Worm (Caenorhabditis elegans) whole organism, L4 larva: ENCODE data around the gene kdp-1.

ENCODE experiments used
- D1046.2 ChIP-seq: fragments of 200-800 bp; sonication (Bioruptor generic); IDR thresholded peaks from 2 replicates; pipeline ENCODE4 v1.3.6; 2022; ENCODE audit warnings: missing genetic modification characterization, missing compliant biosample characterization
- Y105C5A.15 ChIP-seq: fragments of 200-800 bp; sonication (Bioruptor generic); IDR thresholded peaks from 2 replicates; pipeline ENCODE4 v1.3.6; 2022; ENCODE audit warnings: missing genetic modification characterization, missing compliant biosample characterization
- aha-1 ChIP-seq: fragments of 150-350 bp; peaks from one replicate; lab custom pipeline; 2014; ENCODE audit warnings: missing biosample characterization, missing genetic modification characterization
- egl-43 ChIP-seq: fragments of 200-800 bp; sonication (Bioruptor generic); IDR thresholded peaks from 2 replicates; pipeline ENCODE4 v1.3.6; 2022; ENCODE audit warnings: missing genetic modification reagents, missing genetic modification characterization, missing compliant biosample characterization
- jun-1 ChIP-seq: fragments of 150-350 bp; optimal IDR thresholded peaks from 2 replicates; lab custom pipeline; 2014; ENCODE audit warnings: missing biosample characterization, missing genetic modification reagents, missing genetic modification characterization
- lin-38 ChIP-seq: fragments of 200-800 bp; sonication (Bioruptor generic); IDR thresholded peaks from 2 replicates; pipeline ENCODE4 v1.3.6; 2022; ENCODE audit warnings: missing genetic modification reagents, missing genetic modification characterization, missing compliant biosample characterization
- pha-4 ChIP-seq, 2 experiments: fragments of 150-350 bp in 1 of 2; fragments of 200-800 bp in 1 of 2; sonication (Bioruptor generic) in 1 of 2; IDR thresholded peaks in 1 of 2; optimal IDR thresholded peaks in 1 of 2; 2 replicates each; pipeline versions ENCODE4 v1.3.6 to Lab custom; 2014 to 2022; ENCODE audit warnings: missing genetic modification characterization in 2 of 2, missing genetic modification reagents in 2 of 2, missing biosample characterization in 1 of 2, missing compliant biosample characterization in 1 of 2
- saeg-2 ChIP-seq: fragments of 200-800 bp; sonication (Bioruptor generic); IDR thresholded peaks from 2 replicates; pipeline ENCODE4 v1.3.6; 2022; ENCODE audit warnings: missing genetic modification reagents, missing genetic modification characterization, missing compliant biosample characterization
- sdz-12 ChIP-seq: fragments of 200-800 bp; sonication (Bioruptor generic); optimal IDR thresholded peaks from 2 replicates; lab custom pipeline; 2018; ENCODE audit warnings: mild to moderate bottlenecking, missing genetic modification characterization, missing compliant biosample characterization
- set-16 ChIP-seq: fragments of 200-800 bp; sonication (Bioruptor generic); IDR thresholded peaks from 2 replicates; pipeline ENCODE4 v1.3.6; 2022; ENCODE audit warnings: missing genetic modification reagents, missing genetic modification characterization, missing compliant biosample characterization
- tag-97 ChIP-seq: fragments of 200-800 bp; sonication (Bioruptor generic); IDR thresholded peaks from 2 replicates; pipeline ENCODE4 v1.3.6; 2022; ENCODE audit warnings: missing genetic modification characterization, missing compliant biosample characterization
- unc-130 ChIP-seq: sonication (generic microtip); optimal IDR thresholded peaks from 2 replicates; lab custom pipeline; 2016; ENCODE audit warnings: missing genetic modification reagents, missing genetic modification characterization, missing compliant biosample characterization
- unc-39 ChIP-seq: sonication (generic microtip); optimal IDR thresholded peaks from 2 replicates; lab custom pipeline; 2017; ENCODE audit warnings: missing biosample characterization, missing genetic modification characterization

The kdp-1 gene

DNA sequence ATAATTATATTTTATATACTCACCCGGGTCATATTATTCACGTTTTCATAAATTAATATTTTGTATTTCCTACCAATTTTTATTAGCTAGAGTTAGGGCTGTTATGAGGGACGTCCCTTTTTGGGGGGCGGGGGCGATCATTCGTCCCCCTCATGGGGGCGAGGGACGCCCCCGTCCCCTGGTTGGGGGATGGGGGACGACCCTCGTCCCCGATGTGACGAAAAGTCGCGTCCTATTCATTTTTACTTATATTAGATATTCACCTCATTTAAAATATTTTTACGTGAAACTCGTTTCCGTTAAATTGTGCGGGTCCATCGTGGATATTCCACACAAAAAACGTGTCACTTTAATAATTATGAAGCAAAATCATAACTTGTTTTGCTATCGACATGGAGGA lies 48.6 kb downstream of the kdp-1 start, which contains the start of gene W02A2.12:
Gene W02A2.12, minus strand, starts transcription at position 240 of the 400 bp plus-strand sequence.
- TF ChIP-seq aha-1 (tag; lab: Kevin White, UChicago) = no peak
- no peak for TF ChIP-seq jun-1 (tag; lab: Kevin White, UChicago)
- TF ChIP-seq tag-97 (GFP tag; lab: Robert Waterston, UW) = no peak
- TF ChIP-seq unc-39 = no peak
- no peak for TF ChIP-seq saeg-2 (GFP tag; lab: Robert Waterston, UW)
- TF ChIP-seq Y105C5A.15 (GFP tag; lab: Robert Waterston, UW) = 0 out of 2 replicates have a peak, but pooled peaks have one; percentile 34
- peak; percentile 77; the same call in 1 of the 2 replicates for TF ChIP-seq pha-4 (GFP tag; IDR thresholded peaks at IDR 0.05; lab: Robert Waterston, UW)
- no peak for TF ChIP-seq pha-4 (tag; optimal IDR thresholded peaks at IDR 0.05; lab: Kevin White, UChicago)
- TF ChIP-seq egl-43 (GFP tag; lab: Robert Waterston, UW) = peak; percentile 44; the same call in 1 of the 2 replicates
- TF ChIP-seq unc-130 (GFP tag; lab: Kevin White, UChicago) = no peak
- TF ChIP-seq D1046.2 (GFP tag; lab: Robert Waterston, UW) = no peak
- TF ChIP-seq set-16 (GFP tag; lab: Robert Waterston, UW) = peak; percentile 78
- TF ChIP-seq lin-38 (GFP tag; lab: Robert Waterston, UW) = peak; percentile 31; the same call in 1 of the 2 replicates
- no peak for TF ChIP-seq sdz-12
